Worm (Caenorhabditis elegans) whole organism, L2 larva: ENCODE measurements around the gene H12D21.6.

ENCODE experiments used
- egl-27 ChIP-seq: sonication (generic microtip); optimal IDR thresholded peaks from 3 replicates; lab custom pipeline; 2017; ENCODE audit warnings: missing biosample characterization, missing genetic modification reagents, missing genetic modification characterization
- gmeb-1 ChIP-seq: fragments of 150-350 bp; optimal IDR thresholded peaks from 2 replicates; lab custom pipeline; 2014; ENCODE audit warnings: missing biosample characterization, missing genetic modification characterization
- lsy-2 ChIP-seq, 2 experiments: fragments of 150-350 bp in 1 of 2; sonication (generic microtip) in 1 of 2; optimal IDR thresholded peaks; 2 replicates each; lab custom pipeline; 2014 to 2017; ENCODE audit warnings: missing biosample characterization in 2 of 2, missing genetic modification characterization in 2 of 2
- mab-5 ChIP-seq: fragments of 150-350 bp; optimal IDR thresholded peaks from 2 replicates; lab custom pipeline; 2014; ENCODE audit warnings: missing biosample characterization, missing genetic modification characterization
- mbf-1 ChIP-seq: sonication (generic microtip); optimal IDR thresholded peaks from 2 replicates; lab custom pipeline; 2017; ENCODE audit warnings: missing biosample characterization, missing genetic modification characterization
- nhr-25 ChIP-seq: fragments of 150-350 bp; sonication (generic microtip); optimal IDR thresholded peaks from 3 replicates; lab custom pipeline; 2014; ENCODE audit warnings: missing biosample characterization, missing genetic modification characterization
- sem-4 ChIP-seq: fragments of 150-350 bp; optimal IDR thresholded peaks from 2 replicates; lab custom pipeline; 2014; ENCODE audit warnings: missing biosample characterization, missing genetic modification reagents, missing genetic modification characterization
- sma-3 ChIP-seq: sonication (generic microtip); optimal IDR thresholded peaks from 2 replicates; lab custom pipeline; 2016; ENCODE audit warnings: missing genetic modification reagents, missing genetic modification characterization, missing compliant biosample characterization
- ztf-11 ChIP-seq: sonication (generic microtip); optimal IDR thresholded peaks from 2 replicates; lab custom pipeline; 2017; ENCODE audit warnings: missing biosample characterization, missing genetic modification characterization

- no peak for TF ChIP-seq ztf-11 (tag; lab: Kevin White, UChicago)
- no peak for TF ChIP-seq sma-3 (GFP tag; lab: Kevin White, UChicago)
- no peak for TF ChIP-seq lsy-2 (tag; optimal IDR thresholded peaks at IDR 0.05; lab: Kevin White, UChicago)
- no peak for TF ChIP-seq nhr-25 (tag; lab: Kevin White, UChicago)
- TF ChIP-seq egl-27 (tag; lab: Kevin White, UChicago), result no peak
- TF ChIP-seq mbf-1 (tag; lab: Kevin White, UChicago), result no peak
- TF ChIP-seq sem-4 (tag; lab: Kevin White, UChicago), result no peak
- no peak for TF ChIP-seq mab-5 (tag; lab: Kevin White, UChicago)
- no peak for TF ChIP-seq gmeb-1
Observed at ce11 chrV:14945697-14946096, 48.1 kb upstream of the H12D21.6 start, which contains the start of gene C30G7.3.
